Worm (Caenorhabditis elegans) whole organism, L4/young adult: ENCODE data around the gene H12D21.11.

Experiments used
- W03F9.2 ChIP-seq: fragments of 150-350 bp; optimal IDR thresholded peaks from 2 replicates; lab custom pipeline; 2014; ENCODE audit warnings: missing biosample characterization, missing genetic modification characterization
- him-1 ChIP-seq: sonication (generic microtip); optimal IDR thresholded peaks from 2 replicates; lab custom pipeline; 2016; ENCODE audit warnings: missing genotype, missing genetic modification reagents, missing genetic modification characterization, missing compliant biosample characterization

DNA sequence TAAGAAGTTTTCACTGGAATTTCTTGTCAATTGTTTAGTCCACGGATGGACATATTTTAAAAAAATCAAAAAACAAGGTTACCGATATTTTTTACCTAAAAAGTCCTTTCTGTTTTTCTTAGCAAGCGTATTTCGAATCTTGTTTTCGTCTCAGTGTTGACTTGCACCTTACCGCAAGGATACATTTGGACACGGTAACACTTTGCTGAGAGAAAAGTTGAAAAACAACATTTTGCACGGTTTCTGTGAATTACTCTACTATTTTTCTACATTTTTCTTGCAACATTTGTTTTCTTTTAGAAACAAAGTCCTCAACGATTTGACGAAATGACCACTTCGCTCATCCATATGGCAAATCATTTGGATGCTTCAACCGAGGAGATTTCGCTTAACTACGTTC, 33.8 kb downstream of the H12D21.11 start, which contains the start of gene hil-1:
- TF ChIP-seq him-1 (tag; lab: Kevin White, UChicago), result no peak
- no peak for TF ChIP-seq W03F9.2 (tag; lab: Kevin White, UChicago)
